Worm (Caenorhabditis elegans) whole organism, young adult: ENCODE results near the gene T28H11.8.

ENCODE experiments used
- B0019.2 ChIP-seq: fragments of 200-800 bp; sonication (Bioruptor generic); conservative IDR thresholded peaks from 2 replicates; pipeline ENCODE4 v1.3.6; 2022; ENCODE audit warnings: missing genetic modification reagents, missing genetic modification characterization, missing compliant biosample characterization
- B0336.3 ChIP-seq: fragments of 200-800 bp; sonication (Bioruptor generic); IDR thresholded peaks from 2 replicates; pipeline ENCODE4 v1.3.6; 2022; ENCODE audit warnings: missing genetic modification characterization, missing compliant biosample characterization
- C06A6.2 ChIP-seq: fragments of 200-800 bp; sonication (Bioruptor generic); conservative IDR thresholded peaks from 2 replicates; pipeline ENCODE4 v1.3.6; 2022; ENCODE audit warnings: missing genetic modification characterization, missing compliant biosample characterization
- C17E4.6 ChIP-seq: fragments of 200-800 bp; sonication (Bioruptor generic); IDR thresholded peaks from 2 replicates; pipeline ENCODE4 v1.3.6; 2022; ENCODE audit warnings: missing genetic modification reagents, missing genetic modification characterization, missing compliant biosample characterization
- D2030.7 ChIP-seq: fragments of 200-800 bp; sonication (Bioruptor generic); IDR thresholded peaks from 2 replicates; pipeline ENCODE4 v1.3.6; 2022; ENCODE audit warnings: missing genetic modification reagents, missing genetic modification characterization, missing compliant biosample characterization
- F10E7.11 ChIP-seq: sonication (generic microtip); optimal IDR thresholded peaks from 2 replicates; lab custom pipeline; 2017; ENCODE audit warnings: mild to moderate bottlenecking, missing genetic modification characterization, moderate library complexity, missing compliant biosample characterization
- F49E8.2 ChIP-seq: sonication (generic microtip); optimal IDR thresholded peaks from 3 replicates; lab custom pipeline; 2017; ENCODE audit warnings: missing genetic modification characterization, mild to moderate bottlenecking, missing compliant biosample characterization, antibody characterized with exemption, moderate library complexity; ENCODE audit not compliant: insufficient read depth
- F55B11.4 ChIP-seq: sonication (generic microtip); optimal IDR thresholded peaks from 2 replicates; lab custom pipeline; 2016; ENCODE audit warnings: missing compliant biosample characterization, missing genetic modification characterization, borderline replicate concordance; ENCODE audit not compliant: insufficient read depth
- K11D2.4 ChIP-seq: fragments of 200-800 bp; sonication (Bioruptor generic); IDR thresholded peaks from 2 replicates; pipeline ENCODE4 v1.3.6; 2022; ENCODE audit warnings: missing genetic modification reagents, missing genetic modification characterization, missing compliant biosample characterization
- T07F8.4 ChIP-seq: sonication (generic microtip); optimal IDR thresholded peaks from 2 replicates; lab custom pipeline; 2016; ENCODE audit warnings: mild to moderate bottlenecking, missing genetic modification characterization, moderate library complexity, missing compliant biosample characterization
- Y53G8AR.9 ChIP-seq: fragments of 200-800 bp; sonication (Bioruptor generic); conservative IDR thresholded peaks from 2 replicates; pipeline ENCODE4 v1.3.6; 2022; ENCODE audit warnings: missing genetic modification reagents, missing genetic modification characterization, missing compliant biosample characterization
- Y56A3A.18 ChIP-seq: fragments of 200-800 bp; sonication (Bioruptor generic); IDR thresholded peaks from 2 replicates; pipeline ENCODE4 v1.3.6; 2022; ENCODE audit warnings: missing genetic modification reagents, missing genetic modification characterization, missing compliant biosample characterization
- Y95B8A.8 ChIP-seq: fragments of 200-800 bp; sonication (Bioruptor generic); IDR thresholded peaks from 2 replicates; pipeline ENCODE4 v1.3.6; 2022; ENCODE audit warnings: missing genetic modification reagents, missing genetic modification characterization, missing compliant biosample characterization
- ZK185.1 ChIP-seq: sonication (generic microtip); optimal IDR thresholded peaks from 2 replicates; lab custom pipeline; 2016; ENCODE audit warnings: mild to moderate bottlenecking, missing genetic modification characterization, missing compliant biosample characterization; ENCODE audit not compliant: poor library complexity, severe bottlenecking
- atf-7 ChIP-seq: sonication (generic microtip); optimal IDR thresholded peaks from 2 replicates; lab custom pipeline; 2017; ENCODE audit warnings: mild to moderate bottlenecking, missing genetic modification characterization, missing compliant biosample characterization
- bed-2 ChIP-seq: fragments of 200-800 bp; sonication (Bioruptor generic); IDR thresholded peaks from 2 replicates; pipeline ENCODE4 v1.3.6; 2022; ENCODE audit warnings: missing genetic modification reagents, missing genetic modification characterization, missing compliant biosample characterization
- ceh-100 ChIP-seq: fragments of 200-800 bp; sonication (Bioruptor generic); IDR thresholded peaks from 2 replicates; pipeline ENCODE4 v1.3.6; 2022; ENCODE audit warnings: missing genetic modification reagents, missing genetic modification characterization, missing compliant biosample characterization
- ceh-79 ChIP-seq: sonication (generic microtip); optimal IDR thresholded peaks from 2 replicates; lab custom pipeline; 2017; ENCODE audit warnings: mild to moderate bottlenecking, missing genetic modification characterization, missing compliant biosample characterization
- dox-1 ChIP-seq: fragments of 200-800 bp; sonication (Bioruptor generic); IDR thresholded peaks from 2 replicates; pipeline ENCODE4 v1.3.6; 2022; ENCODE audit warnings: missing genetic modification reagents, missing genetic modification characterization, missing compliant biosample characterization
- dpff-1 ChIP-seq: sonication (generic microtip); optimal IDR thresholded peaks from 2 replicates; lab custom pipeline; 2017; ENCODE audit warnings: mild to moderate bottlenecking, missing genetic modification characterization, missing compliant biosample characterization
- egrh-3 ChIP-seq: fragments of 200-800 bp; sonication (Bioruptor generic); IDR thresholded peaks from 2 replicates; pipeline ENCODE4 v1.3.6; 2022; ENCODE audit warnings: missing genetic modification reagents, missing genetic modification characterization, missing compliant biosample characterization
- ekl-4 ChIP-seq: fragments of 200-800 bp; sonication (Bioruptor generic); IDR thresholded peaks from 2 replicates; pipeline ENCODE4 v1.3.6; 2022; ENCODE audit warnings: missing genetic modification reagents, missing genetic modification characterization, missing compliant biosample characterization
- ets-4 ChIP-seq: fragments of 200-800 bp; sonication (Bioruptor generic); optimal IDR thresholded peaks from 2 replicates; lab custom pipeline; 2018; ENCODE audit warnings: mild to moderate bottlenecking, missing genetic modification characterization, missing compliant biosample characterization
- gei-17 ChIP-seq: fragments of 200-800 bp; sonication (Bioruptor generic); optimal IDR thresholded peaks from 2 replicates; lab custom pipeline; 2018; ENCODE audit warnings: mild to moderate bottlenecking, missing genetic modification characterization, missing compliant biosample characterization
- him-1 ChIP-seq: sonication (generic microtip); optimal IDR thresholded peaks from 2 replicates; lab custom pipeline; 2016; ENCODE audit warnings: missing genotype, missing genetic modification reagents, missing genetic modification characterization, missing compliant biosample characterization
- hmg-20 ChIP-seq: fragments of 200-800 bp; sonication (Bioruptor generic); IDR thresholded peaks from 2 replicates; pipeline ENCODE4 v1.3.6; 2022; ENCODE audit warnings: missing genetic modification reagents, missing genetic modification characterization, missing compliant biosample characterization
- hrde-1 ChIP-seq: sonication (generic microtip); optimal IDR thresholded peaks from 2 replicates; lab custom pipeline; 2016; ENCODE audit warnings: missing genetic modification characterization, mild to moderate bottlenecking, missing compliant biosample characterization, moderate library complexity, missing genotype, missing genetic modification reagents, borderline replicate concordance
- hsf-1 ChIP-seq: fragments of 200-800 bp; sonication (Bioruptor generic); IDR thresholded peaks from 2 replicates; pipeline ENCODE4 v1.3.6; 2022; ENCODE audit warnings: missing genetic modification reagents, missing genetic modification characterization, missing compliant biosample characterization
- lin-54 ChIP-seq: fragments of 200-800 bp; sonication (Bioruptor generic); optimal IDR thresholded peaks from 2 replicates; lab custom pipeline; 2018; ENCODE audit warnings: mild to moderate bottlenecking, missing genetic modification characterization, missing compliant biosample characterization
- lsl-1 ChIP-seq: fragments of 200-800 bp; sonication (Bioruptor generic); optimal IDR thresholded peaks from 2 replicates; lab custom pipeline; 2018; ENCODE audit warnings: mild to moderate bottlenecking, missing genetic modification characterization, moderate library complexity, missing compliant biosample characterization
- lsy-27 ChIP-seq: sonication (generic microtip); optimal IDR thresholded peaks from 2 replicates; lab custom pipeline; 2017; ENCODE audit warnings: missing genetic modification characterization, mild to moderate bottlenecking, missing compliant biosample characterization, antibody characterized with exemption, missing genotype, borderline replicate concordance; ENCODE audit not compliant: insufficient read depth
- madf-10 ChIP-seq: sonication (generic microtip); optimal IDR thresholded peaks from 2 replicates; lab custom pipeline; 2016; ENCODE audit warnings: mild to moderate bottlenecking, missing genetic modification characterization, missing compliant biosample characterization
- mes-4 ChIP-seq: sonication (generic microtip); optimal IDR thresholded peaks from 2 replicates; lab custom pipeline; 2016; ENCODE audit warnings: missing genotype, missing genetic modification characterization, missing compliant biosample characterization
- nfya-1 ChIP-seq: sonication (generic microtip); optimal IDR thresholded peaks from 2 replicates; lab custom pipeline; 2017; ENCODE audit warnings: antibody characterized with exemption, missing compliant biosample characterization, missing genetic modification characterization, borderline replicate concordance; ENCODE audit not compliant: insufficient read depth
- nfya-2 ChIP-seq: fragments of 200-800 bp; sonication (Bioruptor generic); IDR thresholded peaks from 2 replicates; pipeline ENCODE4 v1.3.6; 2022; ENCODE audit warnings: missing genetic modification reagents, missing genetic modification characterization, missing compliant biosample characterization
- nfyb-1 ChIP-seq: fragments of 200-800 bp; sonication (Bioruptor generic); IDR thresholded peaks from 2 replicates; pipeline ENCODE4 v1.3.6; 2022; ENCODE audit warnings: missing genetic modification reagents, missing genetic modification characterization, missing compliant biosample characterization
- pha-4 ChIP-seq: fragments of 150-350 bp; sonication (generic microtip); optimal IDR thresholded peaks from 2 replicates; lab custom pipeline; 2014; ENCODE audit warnings: missing biosample characterization, missing genetic modification reagents, missing genetic modification characterization
- tlf-1 ChIP-seq: fragments of 200-800 bp; sonication (Bioruptor generic); optimal IDR thresholded peaks from 2 replicates; lab custom pipeline; 2018; ENCODE audit warnings: mild to moderate bottlenecking, missing genetic modification characterization, missing compliant biosample characterization
- unc-62 ChIP-seq: fragments of 150-350 bp; optimal IDR thresholded peaks from 2 replicates; lab custom pipeline; 2014; ENCODE audit warnings: missing biosample characterization, missing genetic modification reagents, missing genetic modification characterization
- ztf-25 ChIP-seq: fragments of 200-800 bp; sonication (Bioruptor generic); IDR thresholded peaks from 2 replicates; pipeline ENCODE4 v1.3.6; 2022; ENCODE audit warnings: missing genetic modification reagents, missing genetic modification characterization, missing compliant biosample characterization
- ztf-26 ChIP-seq: sonication (generic microtip); optimal IDR thresholded peaks from 2 replicates; lab custom pipeline; 2017; ENCODE audit warnings: missing genetic modification characterization, missing compliant biosample characterization
- ztf-6 ChIP-seq: fragments of 200-800 bp; sonication (Bioruptor generic); IDR thresholded peaks from 2 replicates; pipeline ENCODE4 v1.3.6; 2022; ENCODE audit warnings: missing genetic modification reagents, missing genetic modification characterization, missing compliant biosample characterization

Gene T28H11.8

DNA sequence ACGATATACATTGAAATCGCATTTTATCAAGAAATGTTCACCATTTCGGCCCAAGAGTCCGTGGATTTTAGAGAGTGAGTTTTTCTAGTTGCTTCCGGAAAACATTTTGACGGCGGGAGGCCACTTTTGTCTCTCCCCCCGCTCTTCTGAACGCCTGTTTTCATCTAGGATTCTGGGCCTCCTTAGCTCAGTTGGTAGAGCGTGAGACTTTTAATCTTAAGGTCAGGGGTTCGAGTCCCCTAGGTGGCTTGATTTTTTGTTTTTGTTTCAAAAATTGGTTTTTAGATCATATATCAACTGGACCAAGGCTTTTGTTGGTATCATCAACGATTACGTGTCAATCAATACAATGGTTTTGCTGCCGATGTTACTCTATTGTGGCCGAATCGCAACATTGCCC lies 18.3 kb upstream of the T28H11.8 start (continued):
- peak; percentile 75; the same call in 1 of the 2 replicates for TF ChIP-seq D2030.7 (GFP tag; lab: Robert Waterston, UW)
- TF ChIP-seq Y56A3A.18, result no peak
- peak; percentile 32 for TF ChIP-seq lsl-1 (GFP tag; lab: Kevin White, UChicago)
- TF ChIP-seq Y95B8A.8 (GFP tag; lab: Robert Waterston, UW), result no peak
- TF ChIP-seq ceh-100 (GFP tag; lab: Robert Waterston, UW), result peak; percentile 56; the same call in 1 of the 2 replicates
- TF ChIP-seq, all 124 proteins: peak for 49

DNA sequence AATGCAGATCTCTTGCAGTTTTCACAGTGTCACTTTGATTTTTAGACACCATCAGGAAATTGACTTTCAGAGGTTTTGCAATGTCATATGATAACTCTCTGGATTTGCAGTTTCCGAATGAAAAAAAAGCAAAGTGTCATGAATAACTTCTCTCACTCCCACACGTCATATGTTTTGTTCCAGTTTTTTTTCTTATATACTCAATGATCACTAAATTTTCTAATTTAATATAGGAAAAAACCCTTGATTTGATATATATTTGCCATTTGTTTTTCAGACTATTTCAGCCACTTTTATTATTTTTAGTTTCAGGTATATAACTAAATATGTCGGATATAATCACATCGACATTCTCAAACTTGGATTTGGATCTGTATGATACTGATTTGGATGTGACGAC lies 17.1 kb upstream of the T28H11.8 start, which contains the start of gene C09B9.1:
Gene C09B9.1, plus strand, starts transcription at position 301 of the 400 bp plus-strand sequence.
- TF ChIP-seq F49E8.2 (tag; lab: Kevin White, UChicago) (no peak), T07F8.4 (no peak), ztf-6 (GFP tag; lab: Robert Waterston, UW) (no peak), ztf-26 (tag; lab: Kevin White, UChicago) (no peak), dox-1 (no peak), him-1 (tag; lab: Kevin White, UChicago) (no peak), gei-17 (GFP tag; lab: Kevin White, UChicago) (no peak), ztf-25 (GFP tag; lab: Robert Waterston, UW) (no peak), madf-10 (tag; lab: Kevin White, UChicago) (no peak)

DNA sequence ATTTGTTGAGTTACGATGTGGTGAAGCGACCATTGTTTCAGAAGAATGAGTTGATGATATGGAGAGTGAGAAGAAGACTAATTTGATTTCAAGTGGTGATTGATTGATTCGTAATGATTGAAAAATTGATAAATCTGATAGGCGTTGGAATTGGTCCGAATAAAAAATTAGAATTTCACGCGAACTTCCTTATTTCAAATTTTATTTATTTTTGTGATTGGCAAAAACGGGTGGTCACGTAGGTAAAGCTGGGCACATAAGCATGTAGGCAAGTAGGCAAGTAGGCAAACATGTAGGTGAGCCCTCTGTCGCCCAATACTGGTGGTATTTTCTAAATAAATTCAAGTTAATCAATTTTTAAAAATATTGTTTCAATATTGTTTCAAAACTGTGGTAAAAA lies 12.8 kb upstream of the T28H11.8 start, which contains the start of gene C09B9.4:
Gene C09B9.4, minus strand, starts transcription at position 101 of the 400 bp plus-strand sequence.
- TF ChIP-seq atf-7 (tag; lab: Kevin White, UChicago), result no peak
- no peak for TF ChIP-seq D2030.7 (GFP tag; lab: Robert Waterston, UW)
- TF ChIP-seq gei-17 (GFP tag; lab: Kevin White, UChicago), result no peak
- TF ChIP-seq pha-4 (tag; lab: Kevin White, UChicago), result no peak
- TF ChIP-seq K11D2.4 (GFP tag; lab: Robert Waterston, UW), result no peak
- TF ChIP-seq F10E7.11 (tag; lab: Kevin White, UChicago), result no peak
- TF ChIP-seq ekl-4 (GFP tag; lab: Robert Waterston, UW), result no peak
- no peak for TF ChIP-seq tlf-1 (GFP tag; lab: Kevin White, UChicago)
- no peak for TF ChIP-seq B0336.3 (GFP tag; lab: Robert Waterston, UW)
- TF ChIP-seq mes-4, result no peak
- no peak for TF ChIP-seq nfya-2 (GFP tag; lab: Robert Waterston, UW)
- no peak for TF ChIP-seq nfya-1 (tag; lab: Kevin White, UChicago)
- no peak for TF ChIP-seq egrh-3 (GFP tag; lab: Robert Waterston, UW)
- TF ChIP-seq hmg-20 (GFP tag; lab: Robert Waterston, UW), result no peak
- TF ChIP-seq, all 124 proteins: peak for 0

DNA sequence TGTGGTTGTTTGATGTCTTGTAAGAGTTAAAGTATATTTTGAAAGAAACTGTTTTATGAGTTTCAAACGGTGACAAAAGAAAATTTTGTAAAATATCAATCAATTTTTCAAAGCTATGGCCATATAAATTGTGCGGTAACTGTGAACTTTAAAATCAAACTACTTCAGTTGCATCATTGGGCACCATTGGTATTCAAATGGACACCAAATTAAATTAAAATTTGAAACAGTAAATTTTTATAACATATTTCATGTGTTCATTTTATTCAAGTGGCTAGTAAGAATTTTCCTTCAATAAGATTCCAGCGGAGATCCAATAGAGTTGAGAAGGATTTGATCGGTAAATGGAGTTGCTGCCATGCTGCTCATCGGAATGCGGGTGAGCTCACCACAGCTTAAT lies 10.9 kb upstream of the T28H11.8 start:
- TF ChIP-seq tlf-1 (GFP tag; lab: Kevin White, UChicago) (no peak), lsy-27 (no peak), ceh-79 (tag; lab: Kevin White, UChicago) (no peak)
- TF ChIP-seq, all 124 proteins: peak for 0

DNA sequence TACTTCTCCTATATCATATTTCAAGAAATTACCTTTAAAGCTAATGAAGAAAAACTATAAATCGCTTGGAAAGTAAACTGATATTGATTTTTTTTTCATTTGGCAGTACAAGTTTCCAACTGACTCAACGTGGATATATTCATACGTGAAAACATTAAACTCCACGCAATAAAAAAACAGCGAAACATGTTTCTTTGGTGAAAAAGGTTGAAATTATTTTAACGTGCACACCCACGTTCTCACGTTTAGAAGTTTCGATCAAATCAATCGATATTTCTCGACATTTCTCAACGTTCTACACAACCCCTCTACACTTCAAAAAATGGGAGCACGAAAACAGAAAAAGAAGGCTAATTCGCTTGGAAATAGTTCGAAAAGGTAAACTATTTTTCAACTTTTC lies 8.5 kb upstream of the T28H11.8 start, which contains the start of the genes best-6 and C09B9.2:
Gene best-6, minus strand, starts transcription at position 101 of the 400 bp plus-strand sequence.
Gene C09B9.2, plus strand, starts transcription at position 314 of the 400 bp plus-strand sequence.
- TF ChIP-seq ceh-100 (GFP tag; lab: Robert Waterston, UW) (no peak), Y53G8AR.9 (GFP tag; lab: Robert Waterston, UW) (no peak), hrde-1 (tag; lab: Kevin White, UChicago) (no peak), dpff-1 (tag; lab: Kevin White, UChicago) (no peak), nfyb-1 (GFP tag; lab: Robert Waterston, UW) (no peak), lin-54 (GFP tag; lab: Kevin White, UChicago) (no peak), T07F8.4 (no peak), ZK185.1 (tag; lab: Kevin White, UChicago) (no peak), bed-2 (GFP tag; lab: Robert Waterston, UW) (no peak), mes-4 (no peak), ets-4 (no peak), hsf-1 (no peak), unc-62 (GFP tag; lab: Kevin White, UChicago) (no peak), F55B11.4 (tag; lab: Kevin White, UChicago) (no peak), C06A6.2 (GFP tag; lab: Robert Waterston, UW) (no peak), C17E4.6 (GFP tag; lab: Robert Waterston, UW) (no peak), B0019.2 (GFP tag; lab: Robert Waterston, UW) (no peak)
